Worm (Caenorhabditis elegans) whole organism, midembryonic: ENCODE data around the gene F58A6.5.
"Not testable (repeated sequence)": the region's sequence is repeated elsewhere in the genome, so short reads cannot be mapped to it uniquely, and the experiment has no call there.

Source experiments
- T22C8.4 ChIP-seq: fragments of 200-800 bp; sonication (Bioruptor generic); IDR thresholded peaks from 2 replicates; pipeline ENCODE4 v1.3.6; 2022; ENCODE audit warnings: missing genetic modification characterization, missing compliant biosample characterization
- cog-1 ChIP-seq: sonication (generic microtip); optimal IDR thresholded peaks from 2 replicates; lab custom pipeline; 2016; ENCODE audit warnings: missing genetic modification characterization, missing compliant biosample characterization
- flt-1 ChIP-seq: fragments of 200-800 bp; sonication (Bioruptor generic); IDR thresholded peaks from 2 replicates; pipeline ENCODE4 v1.3.6; 2022; ENCODE audit warnings: missing genetic modification characterization, missing compliant biosample characterization
- klf-2 ChIP-seq: fragments of 200-800 bp; sonication (Bioruptor generic); conservative IDR thresholded peaks from 2 replicates; pipeline ENCODE4 v1.3.6; 2022; ENCODE audit warnings: missing genetic modification reagents, missing genetic modification characterization, missing compliant biosample characterization
- med-1 ChIP-seq: sonication (generic microtip); optimal IDR thresholded peaks from 2 replicates; lab custom pipeline; 2017; ENCODE audit warnings: missing genetic modification characterization, mild to moderate bottlenecking, missing compliant biosample characterization, antibody characterized with exemption, missing genetic modification reagents; ENCODE audit not compliant: insufficient read depth
- ref-1 ChIP-seq: fragments of 200-800 bp; sonication (Bioruptor generic); conservative IDR thresholded peaks from 2 replicates; pipeline ENCODE4 v1.3.6; 2022; ENCODE audit warnings: missing genetic modification reagents, missing genetic modification characterization, missing compliant biosample characterization
- tab-1 ChIP-seq: fragments of 200-800 bp; sonication (Bioruptor generic); IDR thresholded peaks from 2 replicates; pipeline ENCODE4 v1.3.6; 2022; ENCODE audit warnings: missing genetic modification characterization, missing compliant biosample characterization
- ztf-23 ChIP-seq: fragments of 200-800 bp; sonication (Bioruptor generic); IDR thresholded peaks from 2 replicates; pipeline ENCODE4 v1.3.6; 2022; ENCODE audit warnings: missing genetic modification reagents, missing genetic modification characterization, missing compliant biosample characterization
- ztf-29 ChIP-seq: fragments of 200-800 bp; sonication (Bioruptor generic); IDR thresholded peaks from 2 replicates; pipeline ENCODE4 v1.3.6; 2022; ENCODE audit warnings: missing genetic modification reagents, missing genetic modification characterization, missing compliant biosample characterization

The F58A6.5 gene

DNA sequence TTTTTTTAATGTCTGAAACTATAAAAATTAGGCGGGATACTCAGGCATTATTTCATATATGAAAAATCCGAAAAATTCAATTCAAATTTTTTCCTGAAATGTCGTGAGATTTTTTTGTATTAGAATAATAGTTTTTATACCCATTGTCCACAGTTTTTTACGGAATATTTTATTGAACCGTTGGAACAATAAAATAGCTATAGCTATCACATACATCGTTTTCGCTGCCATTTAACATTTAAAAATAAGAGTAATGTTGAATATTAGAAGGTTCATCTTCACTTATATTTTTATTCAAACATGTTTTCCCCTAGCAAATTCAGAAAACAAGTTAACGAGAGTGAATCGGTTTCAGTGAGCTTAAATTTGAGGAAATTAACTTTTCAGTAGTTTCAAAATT is 23.4 kb upstream of the F58A6.5 start, which contains the start of gene C27D6.15:
Gene C27D6.15 (plus strand): TSS at position 301 of the 400 bp plus-strand sequence.
- no peak for TF ChIP-seq tab-1 (GFP tag; lab: Robert Waterston, UW)
- TF ChIP-seq cog-1, result no peak
- TF ChIP-seq med-1 (GFP tag; lab: Kevin White, UChicago), result no peak
- TF ChIP-seq ref-1, result no peak
- TF ChIP-seq klf-2, result no peak
- no peak for TF ChIP-seq ztf-29 (GFP tag; lab: Robert Waterston, UW)
- no peak for TF ChIP-seq ztf-23 (GFP tag; lab: Robert Waterston, UW)
- no peak for TF ChIP-seq T22C8.4 (GFP tag; lab: Robert Waterston, UW)

ce11 chrII:5170932-5171331 is 22.7 kb upstream of the F58A6.5 start, which contains the start of gene srb-1:
Gene srb-1 (minus strand): TSS chrII:5171032.
- TF ChIP-seq ref-1 (no peak), flt-1 (no peak), T22C8.4 (GFP tag; lab: Robert Waterston, UW) (no peak), klf-2 (no peak), cog-1 (no peak), ztf-29 (GFP tag; lab: Robert Waterston, UW) (no peak)

ce11 chrII:5166738-5167137 is 18.5 kb upstream of the F58A6.5 start, which contains the start of gene srb-3:
Gene srb-3 (minus strand): TSS chrII:5166838.
- TF ChIP-seq tab-1 (GFP tag; lab: Robert Waterston, UW), result no peak
- TF ChIP-seq cog-1, result no peak
- no peak for TF ChIP-seq ztf-23 (GFP tag; lab: Robert Waterston, UW)
- no peak for TF ChIP-seq ztf-29 (GFP tag; lab: Robert Waterston, UW)
- TF ChIP-seq ref-1, result no peak
- TF ChIP-seq med-1 (GFP tag; lab: Kevin White, UChicago), result no peak
- no peak for TF ChIP-seq flt-1
- TF ChIP-seq klf-2, result no peak
- TF ChIP-seq T22C8.4 (GFP tag; lab: Robert Waterston, UW), result no peak

DNA sequence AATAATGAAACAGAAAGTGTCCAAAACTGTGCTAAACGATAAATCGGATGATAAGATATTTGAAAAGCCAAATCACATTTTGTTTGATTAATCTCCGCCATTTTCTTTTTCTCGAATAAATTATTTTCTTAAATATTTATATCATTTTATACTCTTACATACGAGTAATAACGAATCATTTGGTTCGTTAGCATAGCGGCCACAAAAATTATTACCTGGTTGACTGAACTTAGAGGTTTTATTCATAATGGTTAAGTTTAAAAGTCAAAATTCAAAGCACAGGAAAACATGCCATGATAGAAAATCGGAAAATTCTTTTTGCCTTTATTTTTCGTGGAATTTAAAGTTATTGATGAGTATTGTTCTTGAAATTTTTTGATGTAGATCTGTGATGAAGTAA is 15.0 kb upstream of the F58A6.5 start, which contains the start of gene srb-5:
Gene srb-5 (minus strand): TSS at position 101 of the 400 bp plus-strand sequence.
- no peak for TF ChIP-seq cog-1
- TF ChIP-seq flt-1, result no peak
- no peak for TF ChIP-seq ref-1
- TF ChIP-seq T22C8.4 (GFP tag; lab: Robert Waterston, UW), result no peak
- TF ChIP-seq med-1 (GFP tag; lab: Kevin White, UChicago), result no peak
- no peak for TF ChIP-seq ztf-29 (GFP tag; lab: Robert Waterston, UW)
- no peak for TF ChIP-seq ztf-23 (GFP tag; lab: Robert Waterston, UW)
- TF ChIP-seq tab-1 (GFP tag; lab: Robert Waterston, UW), result no peak
- no peak for TF ChIP-seq klf-2

DNA sequence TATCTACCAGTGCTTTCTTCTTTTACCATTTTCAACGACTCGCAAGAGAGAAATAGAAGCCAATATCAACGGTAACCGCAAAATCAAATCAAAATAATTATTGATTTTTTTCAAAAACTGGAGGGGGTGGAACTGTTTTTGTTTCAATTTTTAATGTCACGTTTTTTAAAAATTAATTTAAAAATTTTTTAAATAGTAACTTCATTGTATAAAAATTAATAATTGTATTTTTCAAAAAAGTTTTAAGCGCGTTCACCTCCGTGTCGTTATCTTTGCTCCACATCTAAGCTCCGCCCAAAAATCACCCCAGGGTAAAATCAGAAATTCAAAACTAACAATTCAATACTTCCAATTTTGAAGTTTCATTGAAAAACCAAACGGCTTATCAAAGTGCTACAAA is 12.9 kb upstream of the F58A6.5 start, which contains the start of gene C27D6.11:
Gene C27D6.11 (minus strand): TSS at position 101 of the 400 bp plus-strand sequence.
- TF ChIP-seq flt-1 (no peak), ztf-23 (GFP tag; lab: Robert Waterston, UW) (no peak), ztf-29 (GFP tag; lab: Robert Waterston, UW) (no peak), med-1 (GFP tag; lab: Kevin White, UChicago) (no peak), cog-1 (no peak)

DNA sequence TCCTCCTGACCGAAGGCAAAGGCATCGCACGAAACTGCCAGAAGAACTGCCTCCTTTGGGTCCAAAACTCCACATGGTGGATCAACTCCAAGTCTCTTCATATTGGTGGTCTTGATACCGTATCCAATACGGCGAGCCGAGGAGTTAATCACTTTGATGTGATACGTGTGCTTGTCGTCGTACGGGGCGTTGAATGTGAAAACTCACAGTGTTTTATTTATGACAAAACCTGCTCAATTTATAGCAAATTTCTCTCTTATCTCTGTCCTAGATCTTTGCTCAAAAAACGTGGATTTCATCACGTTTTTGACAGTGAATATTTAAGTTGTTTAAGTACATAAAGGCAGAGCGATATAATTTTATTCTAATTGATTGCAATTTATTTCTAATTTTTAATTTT is 10.5 kb upstream of the F58A6.5 start, which contains the start of gene F58A6.9:
Gene F58A6.9 (minus strand): TSS at position 101 of the 400 bp plus-strand sequence.
- not testable (repeated sequence) for TF ChIP-seq klf-2; tab-1 (GFP tag; lab: Robert Waterston, UW); ztf-23 (GFP tag; lab: Robert Waterston, UW)

ce11 chrII:5157525-5157924 is 9.3 kb upstream of the F58A6.5 start, which contains the start of gene srb-13:
Gene srb-13 (minus strand): TSS chrII:5157625.
- TF ChIP-seq ztf-23 (GFP tag; lab: Robert Waterston, UW), result no peak

DNA sequence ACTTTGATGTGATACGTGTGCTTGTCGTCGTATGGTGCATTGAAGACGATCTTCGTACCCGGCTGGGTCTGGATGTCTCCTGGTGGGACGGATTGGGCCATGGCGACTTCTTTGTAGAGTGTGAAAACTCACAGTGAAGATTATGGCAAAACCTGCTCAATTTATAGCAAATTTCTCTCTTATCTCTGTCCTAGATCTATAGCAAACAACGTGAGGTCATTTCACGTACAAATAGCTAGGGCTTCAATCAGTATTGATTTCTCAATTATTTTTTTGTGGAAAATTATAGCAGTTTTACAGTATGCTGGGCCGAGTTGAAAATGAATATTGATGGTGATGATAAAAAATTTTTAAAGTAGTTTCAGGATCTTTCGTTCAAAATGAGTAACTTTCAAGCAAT is 8.7 kb upstream of the F58A6.5 start, which contains the start of gene msp-45:
Gene msp-45 (minus strand): TSS at position 101 of the 400 bp plus-strand sequence.
- TF ChIP-seq cog-1 (no peak), flt-1 (no peak), med-1 (GFP tag; lab: Kevin White, UChicago) (no peak), klf-2 (no peak), tab-1 (GFP tag; lab: Robert Waterston, UW) (no peak), ztf-29 (GFP tag; lab: Robert Waterston, UW) (no peak), ztf-23 (GFP tag; lab: Robert Waterston, UW) (no peak), T22C8.4 (GFP tag; lab: Robert Waterston, UW) (no peak), ref-1 (no peak)

ce11 chrII:5154540-5154939 is 6.3 kb upstream of the F58A6.5 start, which contains the start of gene srb-12:
Gene srb-12 (minus strand): TSS chrII:5154640.
- TF ChIP-seq cog-1 (no peak), ref-1 (no peak), klf-2 (no peak), ztf-23 (GFP tag; lab: Robert Waterston, UW) (no peak), T22C8.4 (GFP tag; lab: Robert Waterston, UW) (no peak), ztf-29 (GFP tag; lab: Robert Waterston, UW) (no peak), tab-1 (GFP tag; lab: Robert Waterston, UW) (no peak), med-1 (GFP tag; lab: Kevin White, UChicago) (no peak), flt-1 (no peak)

ce11 chrII:5150829-5151228 is 2.6 kb upstream of the F58A6.5 start, which contains the start of gene srb-16:
Gene srb-16 (minus strand): TSS chrII:5150929.
- no peak for TF ChIP-seq cog-1
- TF ChIP-seq med-1 (GFP tag; lab: Kevin White, UChicago), result no peak
- TF ChIP-seq flt-1, result no peak
- TF ChIP-seq ref-1, result no peak
- TF ChIP-seq ztf-29 (GFP tag; lab: Robert Waterston, UW), result no peak
- TF ChIP-seq tab-1 (GFP tag; lab: Robert Waterston, UW), result no peak
- TF ChIP-seq klf-2, result no peak
- TF ChIP-seq T22C8.4 (GFP tag; lab: Robert Waterston, UW), result no peak
- no peak for TF ChIP-seq ztf-23 (GFP tag; lab: Robert Waterston, UW)
